Fruit fly (Drosophila melanogaster) whole organism, embryonic: ENCODE results near the gene CG10584.

Experiments used
- Atf6 ChIP-seq: fragments of 200-800 bp; sonication (Bioruptor generic); IDR thresholded peaks from 2 replicates; pipeline ENCODE4 v1.3.6; 2022; ENCODE audit warnings: missing biosample characterization, missing genetic modification characterization
- B-H1 ChIP-seq: fragments of 200-800 bp; sonication (Bioruptor generic); IDR thresholded peaks from 3 replicates; pipeline ENCODE4 v1.3.6; 2022; ENCODE audit warnings: missing biosample characterization, missing genetic modification characterization
- C15 ChIP-seq: fragments of 200-800 bp; sonication (Bioruptor generic); IDR thresholded peaks from 3 replicates; pipeline ENCODE4 v1.3.6; 2022; ENCODE audit warnings: missing biosample characterization, missing genetic modification characterization
- CG10147 ChIP-seq: fragments of 200-800 bp; sonication (Bioruptor generic); optimal IDR thresholded peaks from 2 replicates; lab custom pipeline; 2019; ENCODE audit warnings: missing biosample characterization, mild to moderate bottlenecking, missing genetic modification characterization, moderate library complexity
- CG11695 ChIP-seq: fragments of 200-800 bp; sonication (Bioruptor generic); IDR thresholded peaks from 3 replicates; pipeline ENCODE4 v1.3.6; 2022; ENCODE audit warnings: missing biosample characterization, missing genetic modification characterization
- CG12942 ChIP-seq: fragments of 200-800 bp; sonication (Bioruptor generic); optimal IDR thresholded peaks from 3 replicates; lab custom pipeline; 2016; ENCODE audit warnings: missing biosample characterization, missing genetic modification characterization
- CG14667 ChIP-seq: fragments of 200-800 bp; sonication (Bioruptor generic); IDR thresholded peaks from 2 replicates; pipeline ENCODE4 v1.3.6; 2022; ENCODE audit warnings: missing biosample characterization, missing genetic modification characterization
- CG14710 ChIP-seq: fragments of 200-800 bp; sonication (Bioruptor generic); optimal IDR thresholded peaks from 3 replicates; lab custom pipeline; 2019; ENCODE audit warnings: missing biosample characterization, mild to moderate bottlenecking, missing genetic modification characterization, moderate library complexity
- CG1602 ChIP-seq: fragments of 200-800 bp; sonication (Bioruptor generic); optimal IDR thresholded peaks from 3 replicates; lab custom pipeline; 2016; ENCODE audit warnings: missing biosample characterization, missing genetic modification characterization
- CG17359 ChIP-seq: fragments of 200-800 bp; sonication (Bioruptor generic); optimal IDR thresholded peaks from 3 replicates; lab custom pipeline; 2018; ENCODE audit warnings: missing biosample characterization, mild to moderate bottlenecking, missing genetic modification characterization, moderate library complexity
- CG17912 ChIP-seq: fragments of 200-800 bp; sonication (Bioruptor generic); optimal IDR thresholded peaks from 2 replicates; lab custom pipeline; 2018; ENCODE audit warnings: missing biosample characterization, mild to moderate bottlenecking, missing genetic modification characterization
- CG18599 ChIP-seq: fragments of 200-800 bp; sonication (Bioruptor generic); optimal IDR thresholded peaks from 3 replicates; lab custom pipeline; 2017; ENCODE audit warnings: missing biosample characterization, missing genetic modification characterization, mild to moderate bottlenecking, moderate library complexity, missing genetic modification reagents
- CG31388 ChIP-seq: fragments of 200-800 bp; sonication (Bioruptor generic); optimal IDR thresholded peaks from 2 replicates; lab custom pipeline; 2016; ENCODE audit warnings: missing biosample characterization, missing genetic modification characterization
- CG4328 ChIP-seq: fragments of 200-800 bp; sonication (Bioruptor generic); optimal IDR thresholded peaks from 3 replicates; lab custom pipeline; 2017; ENCODE audit warnings: missing biosample characterization, missing genetic modification reagents, missing genetic modification characterization
- CG7556 ChIP-seq: fragments of 200-800 bp; sonication (Bioruptor generic); optimal IDR thresholded peaks from 2 replicates; lab custom pipeline; 2017; ENCODE audit warnings: missing biosample characterization, mild to moderate bottlenecking, missing genetic modification characterization
- CG8290 ChIP-seq, 3 experiments: fragments of 200-800 bp; sonication (Bioruptor generic); optimal IDR thresholded peaks; 2 replicates each; lab custom pipeline; 2016 to 2019; ENCODE audit warnings: missing biosample characterization in 3 of 3, missing genetic modification characterization in 3 of 3, mild to moderate bottlenecking in 2 of 3, moderate library complexity in 1 of 3
- CG9437 ChIP-seq: fragments of 200-800 bp; sonication (Bioruptor generic); optimal IDR thresholded peaks from 2 replicates; lab custom pipeline; 2018; ENCODE audit warnings: missing biosample characterization, mild to moderate bottlenecking, missing genetic modification characterization
- Dip3 ChIP-seq: fragments of 200-800 bp; sonication (Bioruptor generic); optimal IDR thresholded peaks from 3 replicates; lab custom pipeline; 2016; ENCODE audit warnings: missing biosample characterization, missing genetic modification characterization
- Dp ChIP-seq: fragments of 200-800 bp; sonication (Bioruptor generic); optimal IDR thresholded peaks from 2 replicates; lab custom pipeline; 2018; ENCODE audit warnings: missing biosample characterization, mild to moderate bottlenecking, missing genetic modification characterization, moderate library complexity
- E2f2 ChIP-seq: fragments of 200-800 bp; sonication (Bioruptor generic); IDR thresholded peaks from 2 replicates; pipeline ENCODE4 v1.3.6; 2022; ENCODE audit warnings: missing biosample characterization, missing genetic modification characterization
- H15 ChIP-seq: fragments of 200-800 bp; sonication (Bioruptor generic); IDR thresholded peaks from 3 replicates; pipeline ENCODE4 v1.3.6; 2022; ENCODE audit warnings: missing biosample characterization, missing genetic modification characterization
- H2.0 ChIP-seq: fragments of 200-800 bp; sonication (Bioruptor generic); IDR thresholded peaks from 2 replicates; pipeline ENCODE4 v1.3.6; 2022; ENCODE audit warnings: missing biosample characterization, missing genetic modification characterization
- Med ChIP-seq: fragments of 200-800 bp; sonication (Bioruptor generic); peaks from one replicate; lab custom pipeline; 2016; ENCODE audit warnings: missing biosample characterization, missing genetic modification characterization, mild to moderate bottlenecking, inconsistent platforms, moderate library complexity
- NC2β ChIP-seq: fragments of 200-800 bp; sonication (Bioruptor generic); optimal IDR thresholded peaks from 2 replicates; lab custom pipeline; 2016; ENCODE audit warnings: missing biosample characterization, missing genetic modification characterization
- PHDP ChIP-seq: fragments of 200-800 bp; sonication (Bioruptor generic); optimal IDR thresholded peaks from 3 replicates; lab custom pipeline; 2018; ENCODE audit warnings: missing biosample characterization, mild to moderate bottlenecking, missing genetic modification characterization, moderate library complexity
- Side ChIP-seq: fragments of 200-800 bp; sonication (Bioruptor generic); optimal IDR thresholded peaks from 2 replicates; lab custom pipeline; 2016; ENCODE audit warnings: missing biosample characterization, missing genetic modification characterization
- Trl ChIP-seq, 3 experiments: fragments of >200 bp in 2 of 3; fragments of 200-800 bp in 1 of 3; sonication (Bioruptor generic) in 1 of 3; optimal IDR thresholded peaks; 2 replicates in 1 of 3; 3 replicates in 2 of 3; lab custom pipeline; 2016 to 2017; ENCODE audit warnings: missing biosample characterization in 1 of 3, missing genetic modification characterization in 1 of 3
- ap ChIP-seq: fragments of 200-800 bp; sonication (Bioruptor generic); IDR thresholded peaks from 2 replicates; pipeline ENCODE4 v1.3.6; 2022; ENCODE audit warnings: missing biosample characterization, missing genetic modification characterization
- az2 ChIP-seq: fragments of 200-800 bp; sonication (Bioruptor generic); optimal IDR thresholded peaks from 3 replicates; lab custom pipeline; 2016; ENCODE audit warnings: missing biosample characterization, missing genetic modification characterization
- chm ChIP-seq: fragments of 200-800 bp; sonication (Bioruptor generic); IDR thresholded peaks from 2 replicates; pipeline ENCODE4 v1.3.6; 2022; ENCODE audit warnings: missing biosample characterization, missing genetic modification characterization
- ci ChIP-seq: fragments of 200-800 bp; sonication (Bioruptor generic); IDR thresholded peaks from 3 replicates; pipeline ENCODE4 v1.3.6; 2022; ENCODE audit warnings: missing biosample characterization, missing genetic modification characterization
- fd102C ChIP-seq: fragments of 200-800 bp; sonication (Bioruptor generic); optimal IDR thresholded peaks from 2 replicates; lab custom pipeline; 2018; ENCODE audit warnings: missing biosample characterization, mild to moderate bottlenecking, missing genetic modification characterization, moderate library complexity
- hkb ChIP-seq, 2 experiments: fragments of 200-800 bp in 1 of 2; fragments of >200 bp in 1 of 2; sonication (Bioruptor generic) in 1 of 2; IDR thresholded peaks in 1 of 2; optimal IDR thresholded peaks in 1 of 2; 2 replicates each; pipeline versions ENCODE4 v1.3.6 to Lab custom; 2017 to 2022; ENCODE audit warnings: missing biosample characterization in 1 of 2, missing genetic modification characterization in 1 of 2
- ind ChIP-seq: fragments of 200-800 bp; sonication (Bioruptor generic); optimal IDR thresholded peaks from 3 replicates; lab custom pipeline; 2016; ENCODE audit warnings: missing biosample characterization, missing genetic modification characterization
- lilli ChIP-seq: fragments of 200-800 bp; sonication (Bioruptor generic); optimal IDR thresholded peaks from 3 replicates; lab custom pipeline; 2016; ENCODE audit warnings: missing biosample characterization, missing genetic modification characterization
- lola ChIP-seq, 3 experiments: fragments of >200 bp in 2 of 3; fragments of 200-800 bp in 1 of 3; sonication (Bioruptor generic) in 1 of 3; optimal IDR thresholded peaks; 2 replicates each; lab custom pipeline; 2017 to 2019; ENCODE audit warnings: missing biosample characterization in 3 of 3, missing genetic modification characterization in 3 of 3, mild to moderate bottlenecking in 1 of 3, moderate library complexity in 1 of 3
- pho ChIP-seq: fragments of 200-800 bp; sonication (Bioruptor generic); optimal IDR thresholded peaks from 2 replicates; lab custom pipeline; 2016; ENCODE audit warnings: missing biosample characterization, missing genetic modification characterization
- phol ChIP-seq: fragments of 200-800 bp; sonication (Bioruptor generic); optimal IDR thresholded peaks from 3 replicates; lab custom pipeline; 2018; ENCODE audit warnings: missing biosample characterization, mild to moderate bottlenecking, missing genetic modification characterization, moderate library complexity
- run ChIP-seq: fragments of 200-800 bp; sonication (Bioruptor generic); optimal IDR thresholded peaks from 3 replicates; lab custom pipeline; 2018; ENCODE audit warnings: missing biosample characterization, mild to moderate bottlenecking, missing genetic modification characterization
- sens ChIP-seq: fragments of 200-800 bp; sonication (Bioruptor generic); peaks from one replicate; lab custom pipeline; 2016; ENCODE audit warnings: missing biosample characterization, missing genetic modification characterization
- sima ChIP-seq: fragments of 200-800 bp; sonication (Bioruptor generic); optimal IDR thresholded peaks from 2 replicates; lab custom pipeline; 2016; ENCODE audit warnings: missing biosample characterization, missing genetic modification characterization
- slou ChIP-seq: fragments of 200-800 bp; sonication (Bioruptor generic); optimal IDR thresholded peaks from 3 replicates; lab custom pipeline; 2016; ENCODE audit warnings: missing biosample characterization, missing genetic modification characterization
- sqz ChIP-seq: fragments of 200-800 bp; sonication (Bioruptor generic); optimal IDR thresholded peaks from 3 replicates; lab custom pipeline; 2018; ENCODE audit warnings: missing biosample characterization, mild to moderate bottlenecking, missing genetic modification characterization
- stc ChIP-seq: fragments of 200-800 bp; sonication (Bioruptor generic); IDR thresholded peaks from 2 replicates; pipeline ENCODE4 v1.3.6; 2022; ENCODE audit warnings: missing biosample characterization, missing genetic modification characterization
- tup ChIP-seq: fragments of 200-800 bp; sonication (Bioruptor generic); optimal IDR thresholded peaks from 2 replicates; lab custom pipeline; 2016; ENCODE audit warnings: missing biosample characterization, mild to moderate bottlenecking, missing genetic modification characterization, moderate library complexity
- usp ChIP-seq: fragments of >200 bp; optimal IDR thresholded peaks from 2 replicates; lab custom pipeline; 2017; ENCODE audit warnings: missing biosample characterization, missing genetic modification characterization

CG10584 gene

dm6 chr3L:21047734-21048657 is 16.8 kb upstream of the CG10584 start (continued):
- TF ChIP-seq CG14667 (no peak), CG14710 (tag; lab: Kevin White, UChicago) (no peak), E2f2 (GFP tag; lab: Robert Waterston, UW) (no peak), sqz (GFP tag; lab: Kevin White, UChicago) (peak; percentile 26), Med (GFP tag; lab: Kevin White, UChicago) (peak; percentile 60), chm (peak; percentile 20; the same call in 1 of the 2 replicates), sima (GFP tag; lab: Kevin White, UChicago) (no peak)

DNA sequence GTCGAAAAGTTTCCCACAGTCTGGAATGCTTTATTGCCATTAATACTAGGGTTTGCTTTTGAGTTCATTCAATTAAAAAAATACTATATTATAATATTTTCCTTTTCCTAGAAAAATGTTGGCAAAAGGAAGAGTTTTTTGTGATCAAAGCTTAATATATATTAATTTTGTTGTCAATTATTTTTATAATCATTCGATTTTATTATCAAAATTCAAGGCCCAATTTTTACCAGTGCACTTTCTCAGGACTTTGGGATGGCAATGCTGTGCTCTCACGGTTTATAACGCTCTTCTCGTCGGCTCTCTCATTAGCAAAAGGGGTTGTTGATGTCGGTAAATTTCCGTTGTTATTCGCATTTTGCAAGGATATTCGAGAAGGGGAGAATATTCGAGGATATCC is 15.9 kb upstream of the CG10584 start:
- peak; percentile 54 for TF ChIP-seq CG18599 (GFP tag; lab: Kevin White, UChicago)
- TF ChIP-seq fd102C (GFP tag; lab: Kevin White, UChicago) = no peak
- TF ChIP-seq az2 (GFP tag; lab: Kevin White, UChicago) = peak; percentile 58
- TF ChIP-seq lola (GFP tag; optimal IDR thresholded peaks at IDR 0.05; lab: Kevin White, UChicago) = peak in 1 of 3 experiments; percentile 65
- no peak for TF ChIP-seq run (tag; lab: Kevin White, UChicago)
- TF ChIP-seq CG12942 (GFP tag; lab: Kevin White, UChicago) = no peak
- TF ChIP-seq slou (GFP tag; lab: Kevin White, UChicago) = peak; percentile 40
- TF ChIP-seq NC2β = no peak
- TF ChIP-seq CG31388 (GFP tag; lab: Kevin White, UChicago) = no peak
- TF ChIP-seq CG8290 (GFP tag; optimal IDR thresholded peaks at IDR 0.05; lab: Kevin White, UChicago) = peak; percentile 12
- TF ChIP-seq CG8290 (tag; optimal IDR thresholded peaks at IDR 0.05; lab: Kevin White, UChicago) = no peak
- TF ChIP-seq H15 (GFP tag; lab: Robert Waterston, UW) = no peak
- TF ChIP-seq phol (tag; lab: Kevin White, UChicago) = peak; percentile 50
- TF ChIP-seq sens = peak; percentile 89
- peak; percentile 30; the same call in 1 of the 2 replicates for TF ChIP-seq stc (GFP tag; lab: Robert Waterston, UW)
- TF ChIP-seq CG10147 = peak; percentile 11
- TF ChIP-seq CG7556 (GFP tag; lab: Kevin White, UChicago) = peak; percentile 46
- no peak for TF ChIP-seq Side (GFP tag; lab: Kevin White, UChicago)
- 0 out of 2 replicates have a peak, but pooled peaks have one; percentile 12 for TF ChIP-seq Atf6 (GFP tag; lab: Robert Waterston, UW)
- no peak for TF ChIP-seq pho (GFP tag; lab: Kevin White, UChicago)
- peak; percentile 33 for TF ChIP-seq lilli (GFP tag; lab: Kevin White, UChicago)
- no peak for TF ChIP-seq usp (GFP tag; lab: Kevin White, UChicago)
- peak; percentile 44; the same call in 1 of the 3 replicates for TF ChIP-seq CG11695 (GFP tag; lab: Robert Waterston, UW)
- no peak for TF ChIP-seq CG4328
- no peak for TF ChIP-seq ind
- peak; percentile 12 for TF ChIP-seq CG9437
- TF ChIP-seq Trl (optimal IDR thresholded peaks at IDR 0.05; lab: Kevin White, UChicago) = peak in 1 of 2 experiments; percentile 53
- no peak for TF ChIP-seq Trl (GFP tag; optimal IDR thresholded peaks at IDR 0.05; lab: Kevin White, UChicago)
- TF ChIP-seq CG14710 (tag; lab: Kevin White, UChicago) = peak; percentile 69
- no peak for TF ChIP-seq H2.0 (GFP tag; lab: Robert Waterston, UW)
- peak; percentile 53 for TF ChIP-seq PHDP (tag; lab: Kevin White, UChicago)
- no peak for TF ChIP-seq sima (GFP tag; lab: Kevin White, UChicago)
- no peak for TF ChIP-seq hkb (optimal IDR thresholded peaks at IDR 0.05; lab: Kevin White, UChicago)
- 0 out of 2 replicates have a peak, but pooled peaks have one; percentile 45 for TF ChIP-seq hkb (GFP tag; IDR thresholded peaks at IDR 0.05; lab: Robert Waterston, UW)
- TF ChIP-seq tup (GFP tag; lab: Kevin White, UChicago) = peak; percentile 3
- TF ChIP-seq ap (GFP tag; lab: Robert Waterston, UW) = no peak
- no peak for TF ChIP-seq C15 (GFP tag; lab: Robert Waterston, UW)
- no peak for TF ChIP-seq Dp
- no peak for TF ChIP-seq Dip3 (GFP tag; lab: Kevin White, UChicago)
- peak; percentile 12 for TF ChIP-seq CG1602 (GFP tag; lab: Kevin White, UChicago)
- peak; percentile 71; the same call in 2 of the 3 replicates for TF ChIP-seq ci (GFP tag; lab: Robert Waterston, UW)
- TF ChIP-seq CG17359 (tag; lab: Kevin White, UChicago) = peak; percentile 36
- TF ChIP-seq B-H1 (GFP tag; lab: Robert Waterston, UW) = peak; percentile 21; the same call in 1 of the 3 replicates
- no peak for TF ChIP-seq CG17912
